Fruit fly (Drosophila melanogaster) whole organism, embryonic: Measurements from ENCODE around the gene CG42809.

Source experiments
- CG12236 ChIP-seq: fragments of 200-800 bp; sonication (Bioruptor generic); optimal IDR thresholded peaks from 2 replicates; lab custom pipeline; 2016; ENCODE audit warnings: missing biosample characterization, missing genetic modification characterization
- CG13296 ChIP-seq: fragments of 200-800 bp; sonication (Bioruptor generic); optimal IDR thresholded peaks from 3 replicates; lab custom pipeline; 2018; ENCODE audit warnings: missing biosample characterization, mild to moderate bottlenecking, missing genetic modification characterization
- CG30020 ChIP-seq: fragments of 200-800 bp; optimal IDR thresholded peaks from 2 replicates; lab custom pipeline; 2019; ENCODE audit warnings: missing biosample characterization, mild to moderate bottlenecking, missing genetic modification characterization, moderate library complexity
- CG3281 ChIP-seq: fragments of 200-800 bp; sonication (Bioruptor generic); optimal IDR thresholded peaks from 3 replicates; lab custom pipeline; 2017; ENCODE audit warnings: missing biosample characterization, mild to moderate bottlenecking, missing genetic modification characterization
- CG8281 ChIP-seq: fragments of 200-800 bp; sonication (Bioruptor generic); optimal IDR thresholded peaks from 2 replicates; lab custom pipeline; 2018; ENCODE audit warnings: missing biosample characterization, mild to moderate bottlenecking, missing genetic modification characterization, moderate library complexity
- H15 ChIP-seq: fragments of 200-800 bp; sonication (Bioruptor generic); IDR thresholded peaks from 3 replicates; pipeline ENCODE4 v1.3.6; 2022; ENCODE audit warnings: missing biosample characterization, missing genetic modification characterization
- Pdp1 ChIP-seq, 2 experiments: fragments of 200-800 bp; sonication (Bioruptor generic); optimal IDR thresholded peaks; 3 replicates each; lab custom pipeline; 2016; ENCODE audit warnings: missing biosample characterization in 2 of 2, missing genetic modification characterization in 2 of 2, mild to moderate bottlenecking in 1 of 2, moderate library complexity in 1 of 2
- kah ChIP-seq: fragments of 200-800 bp; sonication (Bioruptor generic); optimal IDR thresholded peaks from 2 replicates; lab custom pipeline; 2018; ENCODE audit warnings: missing biosample characterization, mild to moderate bottlenecking, missing genetic modification characterization
- pzg ChIP-seq: fragments of 200-800 bp; sonication (Bioruptor generic); optimal IDR thresholded peaks from 3 replicates; lab custom pipeline; 2018; ENCODE audit warnings: missing biosample characterization, mild to moderate bottlenecking, missing genetic modification characterization, moderate library complexity

dm6 chr2L:13475254-13475653 is 18.0 kb downstream of the CG42809 start:
- TF ChIP-seq CG30020 (tag; lab: Kevin White, UChicago) (no peak), CG3281 (GFP tag; lab: Kevin White, UChicago) (no peak), H15 (GFP tag; lab: Robert Waterston, UW) (no peak), CG8281 (tag; lab: Kevin White, UChicago) (no peak), CG13296 (GFP tag; lab: Kevin White, UChicago) (no peak), pzg (GFP tag; lab: Kevin White, UChicago) (no peak), Pdp1 (GFP tag; optimal IDR thresholded peaks at IDR 0.05; lab: Kevin White, UChicago) (no peak), CG12236 (GFP tag; lab: Kevin White, UChicago) (no peak), kah (no peak)
